Fruit fly (Drosophila melanogaster) whole organism, prepupa: ENCODE results near the gene Epp.

Experiments used
- CG10669 ChIP-seq: fragments of 200-800 bp; sonication (Bioruptor generic); optimal IDR thresholded peaks from 3 replicates; lab custom pipeline; 2018; ENCODE audit warnings: missing biosample characterization, mild to moderate bottlenecking, missing genetic modification characterization, moderate library complexity
- CG15336 ChIP-seq: fragments of 200-800 bp; sonication (Bioruptor generic); IDR thresholded peaks from 2 replicates; pipeline ENCODE4 v1.3.6; 2022; ENCODE audit warnings: missing biosample characterization, missing genetic modification characterization
- CG1621 ChIP-seq: fragments of 200-800 bp; sonication (Bioruptor generic); optimal IDR thresholded peaks from 3 replicates; lab custom pipeline; 2018; ENCODE audit warnings: missing biosample characterization, mild to moderate bottlenecking, missing genetic modification characterization
- CG3032 ChIP-seq: fragments of 200-800 bp; optimal IDR thresholded peaks from 2 replicates; lab custom pipeline; 2019; ENCODE audit warnings: missing biosample characterization, mild to moderate bottlenecking, missing genetic modification characterization, moderate library complexity
- CG3919 ChIP-seq: fragments of 200-800 bp; sonication (Bioruptor generic); optimal IDR thresholded peaks from 3 replicates; lab custom pipeline; 2016; ENCODE audit warnings: missing biosample characterization, missing genetic modification characterization
- CG6276 ChIP-seq: fragments of 200-800 bp; sonication (Bioruptor generic); optimal IDR thresholded peaks from 2 replicates; lab custom pipeline; 2017; ENCODE audit warnings: missing biosample characterization, mild to moderate bottlenecking, missing genetic modification characterization
- CG6808 ChIP-seq: fragments of 200-800 bp; sonication (Bioruptor generic); optimal IDR thresholded peaks from 3 replicates; lab custom pipeline; 2017; ENCODE audit warnings: missing biosample characterization, missing genetic modification characterization, mild to moderate bottlenecking, moderate library complexity, missing genetic modification reagents
- CG7368 ChIP-seq: fragments of 200-800 bp; sonication (Bioruptor generic); optimal IDR thresholded peaks from 3 replicates; lab custom pipeline; 2016; ENCODE audit warnings: missing biosample characterization, missing genetic modification characterization
- CG8632 ChIP-seq: fragments of 200-800 bp; sonication (Bioruptor generic); optimal IDR thresholded peaks from 3 replicates; lab custom pipeline; 2016; ENCODE audit warnings: missing biosample characterization, missing genetic modification characterization
- Hr38 ChIP-seq: sonication (Bioruptor generic); optimal IDR thresholded peaks from 2 replicates; lab custom pipeline; 2016; ENCODE audit warnings: missing biosample characterization, missing genetic modification characterization
- Hr39 ChIP-seq: fragments of 200-800 bp; sonication (Bioruptor generic); optimal IDR thresholded peaks from 2 replicates; lab custom pipeline; 2016; ENCODE audit warnings: missing biosample characterization, missing genetic modification characterization
- Met ChIP-seq: fragments of 200-800 bp; sonication (Bioruptor generic); optimal IDR thresholded peaks from 3 replicates; lab custom pipeline; 2016; ENCODE audit warnings: missing biosample characterization, missing genetic modification characterization
- Smox ChIP-seq: fragments of 200-800 bp; sonication (Bioruptor generic); optimal IDR thresholded peaks from 3 replicates; lab custom pipeline; 2016; ENCODE audit warnings: missing biosample characterization, missing genetic modification characterization
- Sox102F ChIP-seq: fragments of 200-800 bp; sonication (Bioruptor generic); optimal IDR thresholded peaks from 2 replicates; lab custom pipeline; 2016; ENCODE audit warnings: missing biosample characterization, mild to moderate bottlenecking, missing genetic modification characterization
- Sox14 ChIP-seq: fragments of 200-800 bp; sonication (Bioruptor generic); optimal IDR thresholded peaks from 3 replicates; lab custom pipeline; 2016; ENCODE audit warnings: missing biosample characterization, missing genetic modification characterization
- Sox15 ChIP-seq: fragments of 200-800 bp; sonication (Bioruptor generic); optimal IDR thresholded peaks from 3 replicates; lab custom pipeline; 2016; ENCODE audit warnings: missing biosample characterization, missing genetic modification characterization
- acj6 ChIP-seq: fragments of 200-800 bp; sonication (Bioruptor generic); optimal IDR thresholded peaks from 3 replicates; lab custom pipeline; 2016; ENCODE audit warnings: missing biosample characterization, missing genetic modification characterization
- cyc ChIP-seq: fragments of 200-800 bp; sonication (Bioruptor generic); optimal IDR thresholded peaks from 3 replicates; lab custom pipeline; 2016; ENCODE audit warnings: missing biosample characterization, missing genetic modification characterization
- eg ChIP-seq: fragments of 200-800 bp; sonication (Bioruptor generic); IDR thresholded peaks from 3 replicates; pipeline ENCODE4 v1.3.6; 2022; ENCODE audit warnings: missing biosample characterization, missing genetic modification characterization
- fd85E ChIP-seq: fragments of 200-800 bp; sonication (Bioruptor generic); optimal IDR thresholded peaks from 3 replicates; lab custom pipeline; 2016; ENCODE audit warnings: missing biosample characterization, missing genetic modification characterization
- fkh ChIP-seq: fragments of 200-800 bp; sonication (Bioruptor generic); optimal IDR thresholded peaks from 3 replicates; lab custom pipeline; 2017; ENCODE audit warnings: missing biosample characterization, mild to moderate bottlenecking, missing genetic modification characterization, moderate library complexity
- pdm3 ChIP-seq: fragments of 200-800 bp; sonication (Bioruptor generic); optimal IDR thresholded peaks from 3 replicates; lab custom pipeline; 2016; ENCODE audit warnings: missing biosample characterization, missing genetic modification characterization
- spab ChIP-seq: fragments of 200-800 bp; sonication (Bioruptor generic); optimal IDR thresholded peaks from 2 replicates; lab custom pipeline; 2017; ENCODE audit warnings: missing biosample characterization, mild to moderate bottlenecking, missing genetic modification characterization, missing genetic modification reagents
- topi ChIP-seq: fragments of 200-800 bp; sonication (Bioruptor generic); optimal IDR thresholded peaks from 3 replicates; lab custom pipeline; 2016; ENCODE audit warnings: missing biosample characterization, missing genetic modification characterization

Gene Epp

dm6 chr3R:23939921-23940839 lies 52.5 kb downstream of the Epp start (continued):
- TF ChIP-seq CG7368 (GFP tag; lab: Kevin White, UChicago) (no peak), CG6276 (peak; percentile 3), CG3032 (tag; lab: Kevin White, UChicago) (no peak), Sox14 (GFP tag; lab: Kevin White, UChicago) (no peak), pdm3 (GFP tag; lab: Kevin White, UChicago) (no peak), Smox (no peak), CG15336 (peak; percentile 43; the same call in 1 of the 2 replicates), eg (GFP tag; lab: Robert Waterston, UW) (peak; percentile 49; the same call in 2 of the 3 replicates), spab (GFP tag; lab: Kevin White, UChicago) (no peak), Sox15 (no peak), acj6 (peak; percentile 6), Sox102F (GFP tag; lab: Kevin White, UChicago) (no peak), Hr38 (GFP tag; lab: Kevin White, UChicago) (peak; percentile 35), CG3919 (GFP tag; lab: Kevin White, UChicago) (no peak), fd85E (GFP tag; lab: Kevin White, UChicago) (no peak), Met (GFP tag; lab: Kevin White, UChicago) (no peak), cyc (GFP tag; lab: Kevin White, UChicago) (no peak), topi (no peak), CG8632 (GFP tag; lab: Kevin White, UChicago) (no peak), CG6808 (GFP tag; lab: Kevin White, UChicago) (no peak), CG10669 (GFP tag; lab: Kevin White, UChicago) (peak; percentile 4), CG1621 (tag; lab: Kevin White, UChicago) (no peak), Hr39 (GFP tag; lab: Kevin White, UChicago) (no peak), fkh (peak; percentile 96)
